Worm (Caenorhabditis elegans) whole organism, L1 larva: ENCODE measurements around the gene srh-21.

ENCODE experiments used
- C04F5.9 ChIP-seq: sonication (generic microtip); optimal IDR thresholded peaks from 2 replicates; lab custom pipeline; 2016; ENCODE audit warnings: missing genetic modification characterization, missing compliant biosample characterization
- C16A3.4 ChIP-seq: fragments of 150-350 bp; optimal IDR thresholded peaks from 2 replicates; lab custom pipeline; 2014; ENCODE audit warnings: missing biosample characterization, missing genetic modification characterization
- C34B4.2 ChIP-seq: sonication (generic microtip); optimal IDR thresholded peaks from 2 replicates; lab custom pipeline; 2017; ENCODE audit warnings: mild to moderate bottlenecking, missing genetic modification characterization, missing compliant biosample characterization
- ama-1 ChIP-seq: fragments of 150-350 bp; optimal IDR thresholded peaks from 2 replicates; lab custom pipeline; 2014
- blmp-1 ChIP-seq: fragments of 150-350 bp; optimal IDR thresholded peaks from 2 replicates; lab custom pipeline; 2014; ENCODE audit warnings: missing biosample characterization, missing genetic modification characterization
- ceh-82 ChIP-seq, 3 experiments: fragments of 150-350 bp in 1 of 3; sonication (generic microtip) in 2 of 3; optimal IDR thresholded peaks; 2 replicates each; lab custom pipeline; 2014 to 2017; ENCODE audit warnings: missing biosample characterization in 3 of 3, missing genetic modification characterization in 3 of 3
- ceh-88 ChIP-seq: fragments of 200-800 bp; sonication (Bioruptor generic); IDR thresholded peaks from 2 replicates; pipeline ENCODE4 v1.3.6; 2022; ENCODE audit warnings: missing genetic modification characterization, missing compliant biosample characterization
- ces-1 ChIP-seq: fragments of 150-350 bp; optimal IDR thresholded peaks from 2 replicates; lab custom pipeline; 2014; ENCODE audit warnings: missing biosample characterization, missing genetic modification reagents, missing genetic modification characterization
- egl-27 ChIP-seq, 2 experiments: fragments of 150-350 bp in 1 of 2; sonication (generic microtip); optimal IDR thresholded peaks; 3 replicates each; lab custom pipeline; 2017 to 2018; ENCODE audit warnings: missing biosample characterization in 2 of 2, missing genetic modification characterization in 2 of 2, missing genetic modification reagents in 2 of 2
- fkh-10 ChIP-seq: sonication (generic microtip); optimal IDR thresholded peaks from 2 replicates; lab custom pipeline; 2017; ENCODE audit warnings: missing biosample characterization, missing genetic modification reagents, missing genetic modification characterization
- fkh-4 ChIP-seq: sonication (generic microtip); optimal IDR thresholded peaks from 2 replicates; lab custom pipeline; 2016; ENCODE audit warnings: missing compliant biosample characterization, missing genetic modification characterization, borderline replicate concordance
- grh-1 ChIP-seq: fragments of 200-800 bp; sonication (Bioruptor generic); IDR thresholded peaks from 2 replicates; pipeline ENCODE4 v1.3.6; 2022; ENCODE audit warnings: missing genetic modification reagents, missing genetic modification characterization, missing compliant biosample characterization
- hlh-4 ChIP-seq: sonication (generic microtip); optimal IDR thresholded peaks from 2 replicates; lab custom pipeline; 2016; ENCODE audit warnings: mild to moderate bottlenecking, missing genetic modification characterization, missing compliant biosample characterization
- lin-14 ChIP-seq: fragments of 200-800 bp; sonication (Bioruptor generic); optimal IDR thresholded peaks from 2 replicates; lab custom pipeline; 2018; ENCODE audit warnings: mild to moderate bottlenecking, missing genetic modification characterization, moderate library complexity, missing compliant biosample characterization
- lin-35 ChIP-seq, 2 experiments: fragments of 150-350 bp; optimal IDR thresholded peaks; 2 replicates each; lab custom pipeline; 2014; ENCODE audit warnings: missing biosample characterization in 2 of 2, missing genetic modification characterization in 2 of 2, missing genetic modification reagents in 2 of 2
- mdl-1 ChIP-seq, 2 experiments: fragments of 150-350 bp; optimal IDR thresholded peaks; 2 replicates each; lab custom pipeline; 2014 to 2017; ENCODE audit warnings: missing biosample characterization in 2 of 2, missing genetic modification characterization in 2 of 2, inconsistent platforms in 1 of 2
- mef-2 ChIP-seq: fragments of 150-350 bp; optimal IDR thresholded peaks from 2 replicates; lab custom pipeline; 2014; ENCODE audit warnings: missing biosample characterization, missing genetic modification characterization
- nhr-12 ChIP-seq: sonication (generic microtip); optimal IDR thresholded peaks from 2 replicates; lab custom pipeline; 2017; ENCODE audit warnings: missing biosample characterization, missing genetic modification characterization
- nhr-237 ChIP-seq: fragments of 150-350 bp; optimal IDR thresholded peaks from 2 replicates; lab custom pipeline; 2014; ENCODE audit warnings: missing biosample characterization, missing genetic modification characterization
- nhr-47 ChIP-seq: sonication (generic microtip); optimal IDR thresholded peaks from 2 replicates; lab custom pipeline; 2016; ENCODE audit warnings: mild to moderate bottlenecking, missing genetic modification characterization, moderate library complexity, missing compliant biosample characterization
- nhr-71 ChIP-seq: sonication (generic microtip); optimal IDR thresholded peaks from 2 replicates; lab custom pipeline; 2016; ENCODE audit warnings: mild to moderate bottlenecking, missing genetic modification characterization, moderate library complexity, missing compliant biosample characterization
- nhr-76 ChIP-seq: sonication (generic microtip); optimal IDR thresholded peaks from 2 replicates; lab custom pipeline; 2017; ENCODE audit warnings: missing biosample characterization, missing genetic modification characterization
- nhr-77 ChIP-seq: fragments of 150-350 bp; optimal IDR thresholded peaks from 2 replicates; lab custom pipeline; 2014; ENCODE audit warnings: missing biosample characterization, missing genetic modification characterization
- nhr-84 ChIP-seq: sonication (generic microtip); optimal IDR thresholded peaks from 2 replicates; lab custom pipeline; 2017; ENCODE audit warnings: missing biosample characterization, missing genetic modification characterization
- pax-3 ChIP-seq: fragments of 200-800 bp; sonication (Bioruptor generic); optimal IDR thresholded peaks from 2 replicates; lab custom pipeline; 2018; ENCODE audit warnings: mild to moderate bottlenecking, missing genetic modification characterization, moderate library complexity, missing compliant biosample characterization
- snpc-4 ChIP-seq: fragments of 150-350 bp; optimal IDR thresholded peaks from 2 replicates; lab custom pipeline; 2014; ENCODE audit warnings: missing biosample characterization, missing genetic modification characterization
- snu-23 ChIP-seq: sonication (generic microtip); optimal IDR thresholded peaks from 2 replicates; lab custom pipeline; 2016; ENCODE audit warnings: missing genetic modification characterization, missing compliant biosample characterization
- sox-4 ChIP-seq: sonication (generic microtip); optimal IDR thresholded peaks from 2 replicates; lab custom pipeline; 2016; ENCODE audit warnings: missing genetic modification characterization, missing compliant biosample characterization
- sup-37 ChIP-seq: fragments of 200-800 bp; sonication (Bioruptor generic); optimal IDR thresholded peaks from 2 replicates; lab custom pipeline; 2018; ENCODE audit warnings: mild to moderate bottlenecking, missing genetic modification characterization, missing compliant biosample characterization
- tlp-1 ChIP-seq: fragments of 150-350 bp; optimal IDR thresholded peaks from 2 replicates; lab custom pipeline; 2014; ENCODE audit warnings: missing biosample characterization, missing genetic modification characterization
- unc-130 ChIP-seq: fragments of 150-350 bp; optimal IDR thresholded peaks from 2 replicates; lab custom pipeline; 2017; ENCODE audit warnings: missing biosample characterization, missing genetic modification characterization, inconsistent platforms
- unc-30 ChIP-seq: sonication (generic microtip); optimal IDR thresholded peaks from 2 replicates; lab custom pipeline; 2017; ENCODE audit warnings: missing biosample characterization, missing genetic modification characterization
- unc-62 ChIP-seq: fragments of 150-350 bp; optimal IDR thresholded peaks from 2 replicates; lab custom pipeline; 2014; ENCODE audit warnings: missing biosample characterization, missing genetic modification reagents, missing genetic modification characterization
- unc-86 ChIP-seq: sonication (generic microtip); optimal IDR thresholded peaks from 2 replicates; lab custom pipeline; 2016; ENCODE audit warnings: missing genetic modification characterization, missing compliant biosample characterization
- vab-15 ChIP-seq: sonication (generic microtip); optimal IDR thresholded peaks from 2 replicates; lab custom pipeline; 2017; ENCODE audit warnings: missing genotype, mild to moderate bottlenecking, missing genetic modification characterization, missing compliant biosample characterization
- zip-4 ChIP-seq: fragments of 200-800 bp; sonication (Bioruptor generic); optimal IDR thresholded peaks from 2 replicates; lab custom pipeline; 2018; ENCODE audit warnings: mild to moderate bottlenecking, missing genetic modification characterization, moderate library complexity, missing compliant biosample characterization
- ztf-4 ChIP-seq: fragments of 150-350 bp; optimal IDR thresholded peaks from 2 replicates; lab custom pipeline; 2014; ENCODE audit warnings: missing biosample characterization, missing genetic modification characterization

Gene srh-21

DNA sequence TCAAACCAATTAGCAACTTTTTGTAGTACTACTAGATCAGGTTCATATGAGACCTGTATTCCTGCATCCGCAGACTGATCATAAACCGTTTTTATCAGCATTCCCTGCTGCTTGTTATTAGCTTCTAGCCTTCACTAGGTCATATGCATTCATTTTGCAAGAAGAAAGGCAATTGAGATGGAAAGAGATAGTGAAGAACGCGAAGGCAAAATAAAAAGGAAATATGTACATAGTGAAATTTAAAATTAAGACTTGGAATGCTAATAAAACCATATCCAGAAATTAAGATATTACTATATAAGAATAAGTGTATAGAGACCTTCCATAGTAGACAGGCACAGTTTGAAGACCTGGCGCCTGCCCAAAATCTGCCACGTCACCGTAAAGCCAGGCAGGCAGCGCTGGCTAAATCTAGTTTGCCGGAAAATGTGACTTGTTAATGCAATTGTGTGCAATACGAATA is 5.8 kb upstream of the srh-21 start, which contains the start of the genes C02E7.8 and srh-23:
Gene C02E7.8 (minus strand): TSS at position 101 of the 463 bp plus-strand sequence.
Gene srh-23 (plus strand): TSS at position 413 of the 463 bp plus-strand sequence.
- TF ChIP-seq blmp-1 (tag; lab: Kevin White, UChicago): peak; percentile 33
- no peak for TF ChIP-seq nhr-12 (tag; lab: Kevin White, UChicago)

DNA sequence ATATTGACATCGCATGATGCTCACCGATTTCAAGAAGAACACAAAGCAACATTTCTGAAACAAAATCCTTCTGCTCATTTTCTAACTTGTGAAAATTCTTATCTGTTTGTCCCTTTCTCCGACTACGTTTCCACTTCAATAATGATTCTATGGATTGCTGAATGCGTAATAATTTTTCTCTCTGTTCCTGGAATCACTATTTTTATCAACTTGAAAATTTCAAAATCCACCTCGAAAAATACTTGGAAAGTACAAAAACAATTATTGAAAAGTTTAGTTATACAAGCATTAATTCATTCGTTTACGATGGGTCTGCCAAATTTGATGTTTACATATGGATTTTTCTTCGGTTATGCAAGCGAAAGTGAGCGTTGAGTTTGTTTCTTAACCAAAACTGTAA is 4.4 kb upstream of the srh-21 start, which contains the start of gene srh-22:
Gene srh-22 (plus strand): TSS at position 301 of the 400 bp plus-strand sequence.
- TF ChIP-seq C34B4.2 (tag; lab: Kevin White, UChicago) (no peak), ceh-82 (tag; optimal IDR thresholded peaks at IDR 0.05; lab: Kevin White, UChicago) (no peak), nhr-237 (tag; lab: Kevin White, UChicago) (no peak), unc-30 (tag; lab: Kevin White, UChicago) (no peak), ces-1 (GFP tag; lab: Kevin White, UChicago) (no peak), nhr-77 (tag; lab: Kevin White, UChicago) (no peak), fkh-10 (no peak), nhr-76 (tag; lab: Kevin White, UChicago) (no peak), unc-130 (tag; lab: Kevin White, UChicago) (no peak), nhr-71 (tag; lab: Kevin White, UChicago) (no peak), ceh-88 (GFP tag; lab: Robert Waterston, UW) (no peak), fkh-4 (tag; lab: Kevin White, UChicago) (no peak), hlh-4 (tag; lab: Kevin White, UChicago) (no peak), ztf-4 (tag; lab: Kevin White, UChicago) (no peak)

DNA sequence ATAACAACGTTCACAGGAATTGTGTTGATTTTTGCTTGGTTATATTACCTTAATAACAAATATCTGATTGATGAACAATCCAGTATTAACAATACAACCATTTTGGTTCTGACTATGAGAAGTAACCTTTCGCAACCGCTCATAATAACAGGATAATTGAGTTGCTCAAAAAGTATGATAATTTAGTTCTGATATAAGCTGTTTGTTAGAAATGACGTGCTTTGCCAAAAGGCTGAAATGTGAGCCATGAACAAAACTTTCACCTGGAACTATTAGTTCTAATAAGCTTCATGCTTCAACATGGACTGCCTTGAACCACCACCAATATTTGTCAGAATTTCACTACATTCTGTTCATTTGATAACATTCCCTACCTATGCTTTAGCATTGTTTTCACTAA is 1.9 kb upstream of the srh-21 start, which contains the start of gene srh-20:
Gene srh-20 (plus strand): TSS at position 301 of the 400 bp plus-strand sequence.
- TF ChIP-seq sox-4 (tag; lab: Kevin White, UChicago) (no peak), snpc-4 (tag; lab: Kevin White, UChicago) (no peak), nhr-84 (tag; lab: Kevin White, UChicago) (no peak)

DNA sequence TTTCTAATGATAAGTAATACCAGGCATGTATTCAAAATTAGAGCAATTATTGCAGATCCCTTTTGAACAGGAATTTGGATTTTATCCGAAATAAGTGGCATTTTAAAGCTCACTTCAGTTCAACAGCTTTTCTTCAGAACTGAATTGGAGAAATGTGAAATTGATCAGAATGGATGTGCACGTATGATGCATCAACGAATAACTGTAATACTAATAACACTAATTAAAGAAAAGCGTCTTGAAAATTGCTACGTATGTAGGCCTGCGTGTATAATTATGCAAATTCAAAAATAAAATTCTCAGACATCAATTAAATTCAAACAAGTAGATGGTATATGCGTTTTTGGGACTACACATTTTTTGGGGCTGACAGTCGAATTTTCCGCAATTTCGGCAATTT is 3.4 kb downstream of the srh-21 start, which contains the start of gene str-205:
Gene str-205 (minus strand): TSS at position 101 of the 400 bp plus-strand sequence.
- TF ChIP-seq ama-1 (lab: Kevin White, UChicago): no peak
- TF ChIP-seq zip-4 (GFP tag; lab: Kevin White, UChicago): no peak
- TF ChIP-seq egl-27 (tag; optimal IDR thresholded peaks at IDR 0.05; lab: Kevin White, UChicago): no peak
- no peak for TF ChIP-seq snu-23 (GFP tag; lab: Kevin White, UChicago)
- no peak for TF ChIP-seq lin-14 (GFP tag; lab: Kevin White, UChicago)
- TF ChIP-seq sup-37: no peak
- TF ChIP-seq mef-2: no peak
- no peak for TF ChIP-seq nhr-12 (tag; lab: Kevin White, UChicago)
- TF ChIP-seq pax-3 (tag; lab: Kevin White, UChicago): no peak
- TF ChIP-seq mdl-1 (tag; optimal IDR thresholded peaks at IDR 0.05; lab: Kevin White, UChicago): no peak
- no peak for TF ChIP-seq C16A3.4 (tag; lab: Kevin White, UChicago)
- no peak for TF ChIP-seq lin-35 (GFP tag; optimal IDR thresholded peaks at IDR 0.05; lab: Kevin White, UChicago)
- no peak for TF ChIP-seq ceh-82 (tag; optimal IDR thresholded peaks at IDR 0.05; lab: Kevin White, UChicago)
- TF ChIP-seq nhr-237 (tag; lab: Kevin White, UChicago): no peak
- TF ChIP-seq snpc-4 (tag; lab: Kevin White, UChicago): no peak
- TF ChIP-seq nhr-47 (tag; lab: Kevin White, UChicago): no peak

DNA sequence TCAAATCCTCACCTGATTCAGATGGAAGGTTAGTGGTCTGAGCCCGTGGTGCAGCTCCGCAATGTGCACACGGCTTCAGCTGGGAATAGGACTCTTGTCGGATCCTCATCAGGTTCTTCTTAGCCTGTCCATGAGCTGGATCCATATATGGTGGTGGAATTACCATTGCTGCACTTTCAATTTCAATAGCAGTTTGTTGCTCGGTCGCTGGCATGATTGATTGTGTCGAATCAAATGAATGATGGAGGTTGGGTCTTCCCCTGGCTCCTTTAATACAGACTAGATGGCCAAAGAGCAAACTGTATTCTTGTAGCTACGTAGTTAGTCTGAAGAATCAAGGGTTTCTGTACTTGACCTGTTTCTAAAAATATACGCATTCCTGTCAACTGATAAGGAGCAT is 6.3 kb downstream of the srh-21 start, which contains the start of gene C02E7.10:
Gene C02E7.10 (minus strand): TSS at position 232 of the 400 bp plus-strand sequence.
- TF ChIP-seq zip-4 (GFP tag; lab: Kevin White, UChicago): no peak

DNA sequence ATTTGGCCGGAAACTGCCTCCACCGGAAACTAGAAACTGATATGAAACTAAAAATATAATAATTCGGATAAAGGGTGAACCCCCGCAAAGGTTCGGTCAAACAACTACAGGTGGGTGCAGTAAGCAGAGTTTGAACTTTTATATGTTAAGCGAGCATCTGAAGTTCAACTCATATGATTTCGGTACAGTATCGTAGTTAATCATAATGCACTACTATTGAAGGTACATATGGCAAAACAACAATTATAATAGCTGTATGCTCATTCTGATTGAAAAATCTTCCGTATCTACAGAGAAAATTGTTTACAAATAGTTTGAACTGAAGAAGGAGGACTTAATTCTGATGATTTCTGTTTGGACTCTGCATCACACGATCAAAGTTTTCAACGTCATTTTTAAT is 6.8 kb downstream of the srh-21 start:
- no peak for TF ChIP-seq C04F5.9 (tag; lab: Kevin White, UChicago)
- no peak for TF ChIP-seq unc-86
- no peak for TF ChIP-seq tlp-1 (tag; lab: Kevin White, UChicago)
- TF ChIP-seq nhr-71 (tag; lab: Kevin White, UChicago): no peak
- TF ChIP-seq snpc-4 (tag; lab: Kevin White, UChicago): no peak
- TF ChIP-seq unc-62: no peak
- no peak for TF ChIP-seq vab-15
- no peak for TF ChIP-seq grh-1 (GFP tag; lab: Robert Waterston, UW)
